Fruit fly (Drosophila melanogaster): ENCODE data around the gene glec.

The glec gene

DNA sequence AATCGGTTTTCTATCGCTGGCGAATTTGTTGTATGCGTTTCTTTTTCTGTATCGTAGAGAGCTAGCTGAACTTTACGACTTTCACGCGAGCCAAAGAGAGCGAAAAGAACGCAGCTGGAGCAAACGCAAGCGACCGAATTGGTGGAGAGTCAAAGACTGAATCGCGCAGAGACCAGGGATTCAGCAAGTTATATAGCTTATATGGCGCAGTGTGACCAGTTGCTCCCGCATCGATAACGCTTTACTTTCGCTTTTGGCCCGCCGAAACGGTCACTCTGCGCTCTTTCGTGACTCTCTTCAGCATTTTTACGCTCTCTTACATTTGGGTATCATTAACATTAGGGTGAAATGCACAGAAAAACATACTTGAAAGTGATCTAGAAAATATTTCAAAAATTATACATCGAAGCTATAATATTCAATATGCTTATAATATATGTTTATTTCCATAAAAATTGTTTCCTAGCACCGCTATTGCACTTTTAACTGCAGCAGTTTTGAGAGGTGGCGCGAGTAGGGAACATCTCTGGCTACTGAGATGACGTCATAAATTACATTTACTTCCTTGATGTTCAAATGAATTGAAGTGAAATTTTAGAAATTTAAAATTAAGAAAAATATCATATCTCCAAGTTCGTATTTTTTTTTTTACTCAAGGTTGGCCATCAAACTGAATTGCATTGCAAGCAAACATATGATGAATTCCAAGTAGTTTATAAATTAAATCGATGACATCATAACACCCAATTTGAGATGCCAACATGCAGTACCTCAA is at the start of gene glec (continued):
- TF ChIP-seq Sox102F (GFP tag; optimal IDR thresholded peaks at IDR 0.05) (peak; percentile 36), ato (GFP tag; IDR thresholded peaks at IDR 0.05; ENCODE audit: partially characterized antibody) (peak; percentile 78), Awh (GFP tag; IDR thresholded peaks at IDR 0.05) (peak; percentile 5; the same call in 1 of the 2 replicates), CG7839 (tag; optimal IDR thresholded peaks at IDR 0.05) (peak; percentile 32), Atf6 (GFP tag; IDR thresholded peaks at IDR 0.05) (peak; percentile 16; the same call in 1 of the 2 replicates), salm (tag; optimal IDR thresholded peaks at IDR 0.05) (peak; percentile 18), Vsx1 (GFP tag; optimal IDR thresholded peaks at IDR 0.05) (no peak), psq (GFP tag; optimal IDR thresholded peaks at IDR 0.05) (peak; percentile 56), Oli (tag; optimal IDR thresholded peaks at IDR 0.05) (peak; percentile 43), zen2 (GFP tag; IDR thresholded peaks at IDR 0.05; ENCODE audit: partially characterized antibody) (peak; percentile 42; the same call in 1 of the 3 replicates), wor (GFP tag; IDR thresholded peaks at IDR 0.05) (0 out of 2 replicates have a peak, but pooled peaks have one; percentile 28), PHDP (tag; optimal IDR thresholded peaks at IDR 0.05) (peak; percentile 16), CG15269 (tag; optimal IDR thresholded peaks at IDR 0.05) (no peak), az2 (GFP tag; optimal IDR thresholded peaks at IDR 0.05) (peak; percentile 13), CG31441 (GFP tag; IDR thresholded peaks at IDR 0.05) (peak; percentile 28; the same call in 1 of the 2 replicates), CG11695 (GFP tag; IDR thresholded peaks at IDR 0.05) (peak; percentile 50; the same call in 2 of the 3 replicates), NFAT (GFP tag; IDR thresholded peaks at IDR 0.05) (peak; percentile 71), MTF-1 (GFP tag; optimal IDR thresholded peaks at IDR 0.05; ENCODE audit: borderline replicate concordance) (peak; percentile 67), Neu2 (GFP tag; optimal IDR thresholded peaks at IDR 0.05; ENCODE audit: borderline replicate concordance) (no peak), grn (GFP tag; optimal IDR thresholded peaks at IDR 0.05) (peak; percentile 7), CG15514 (GFP tag; optimal IDR thresholded peaks at IDR 0.05) (peak; percentile 91), her (GFP tag; optimal IDR thresholded peaks at IDR 0.05) (peak; percentile 61), Sry-δ (GFP tag; optimal IDR thresholded peaks at IDR 0.05) (peak; percentile 3), Fer1 (GFP tag; optimal IDR thresholded peaks at IDR 0.05) (peak; percentile 60), caup (GFP tag; optimal IDR thresholded peaks at IDR 0.05; ENCODE audit: severe bottlenecking) (peak; percentile 69), CG4282 (GFP tag; optimal IDR thresholded peaks at IDR 0.05) (peak; percentile 26), bowl (GFP tag; IDR thresholded peaks at IDR 0.05) (peak; percentile 52; the same call in 1 of the 2 replicates), vnd (GFP tag; IDR thresholded peaks at IDR 0.05; ENCODE audit: partially characterized antibody) (peak; percentile 17; the same call in 1 of the 3 replicates), twi (tag; optimal IDR thresholded peaks at IDR 0.05) (no peak), cg (GFP tag; optimal IDR thresholded peaks at IDR 0.05) (peak; percentile 28), dan (GFP tag; IDR thresholded peaks at IDR 0.05) (no peak), CG1792 (GFP tag; optimal IDR thresholded peaks at IDR 0.05) (peak; percentile 7), ash1 (GFP tag; optimal IDR thresholded peaks at IDR 0.05) (peak; percentile 86), ftz-f1 (GFP tag; optimal IDR thresholded peaks at IDR 0.05) (peak; percentile 76), CG3847 (GFP tag; IDR thresholded peaks at IDR 0.05) (peak; percentile 28; the same call in 1 of the 2 replicates), pzg (GFP tag; optimal IDR thresholded peaks at IDR 0.05) (peak; percentile 70), gsb (GFP tag; IDR thresholded peaks at IDR 0.05) (peak; percentile 32; the same call in 1 of the 2 replicates), nom (GFP tag; optimal IDR thresholded peaks at IDR 0.05) (peak; percentile 46), cwo (GFP tag; optimal IDR thresholded peaks at IDR 0.05) (no peak), CG30403 (GFP tag; optimal IDR thresholded peaks at IDR 0.05) (peak; percentile 41), gcm (GFP tag; optimal IDR thresholded peaks at IDR 0.05) (peak; percentile 4), Hand (GFP tag; optimal IDR thresholded peaks at IDR 0.05) (no peak), tx (GFP tag; optimal IDR thresholded peaks at IDR 0.05) (no peak), seq (GFP tag; IDR thresholded peaks at IDR 0.05) (peak; percentile 50; the same call in 1 of the 2 replicates), CG17361 (GFP tag; IDR thresholded peaks at IDR 0.05) (peak; percentile 70; the same call in 2 of the 3 replicates), ase (GFP tag; IDR thresholded peaks at IDR 0.05) (no peak), trh (GFP tag; optimal IDR thresholded peaks at IDR 0.05) (peak; percentile 7)
